Worm (Caenorhabditis elegans) whole organism, early embryonic: ENCODE results near the gene K09D9.9.

Experiments
- B0310.2 ChIP-seq: sonication (generic microtip); optimal IDR thresholded peaks from 2 replicates; lab custom pipeline; 2016; ENCODE audit warnings: mild to moderate bottlenecking, missing genetic modification characterization, missing compliant biosample characterization
- ama-1 ChIP-seq: fragments of 150-350 bp; optimal IDR thresholded peaks from 2 replicates; lab custom pipeline; 2014
- ceh-13 ChIP-seq: fragments of 200-800 bp; sonication (Bioruptor generic); optimal IDR thresholded peaks from 2 replicates; lab custom pipeline; 2018; ENCODE audit warnings: mild to moderate bottlenecking, missing genetic modification characterization, missing compliant biosample characterization
- hmbx-1 ChIP-seq: sonication (generic microtip); optimal IDR thresholded peaks from 2 replicates; lab custom pipeline; 2016; ENCODE audit warnings: mild to moderate bottlenecking, missing genetic modification characterization, missing compliant biosample characterization
- tbx-37 ChIP-seq: fragments of 200-800 bp; sonication (Bioruptor generic); conservative IDR thresholded peaks from 2 replicates; pipeline ENCODE4 v1.3.6; 2022; ENCODE audit warnings: missing genetic modification reagents, missing genetic modification characterization, missing compliant biosample characterization

ce11 chrV:4018591-4018990, 24.6 kb upstream of the K09D9.9 start:
- TF ChIP-seq ama-1 (no peak), B0310.2 (tag; lab: Kevin White, UChicago) (no peak), ceh-13 (GFP tag; lab: Kevin White, UChicago) (no peak), tbx-37 (GFP tag; lab: Robert Waterston, UW) (no peak), hmbx-1 (tag; lab: Kevin White, UChicago) (no peak)
